Worm (Caenorhabditis elegans) whole organism, mixed stage, embryonic: Measurements from ENCODE around the gene Y59H11AM.4.

Source experiments
- blmp-1 ChIP-seq: fragments of 150-350 bp; optimal IDR thresholded peaks from 2 replicates; lab custom pipeline; 2014; ENCODE audit warnings: missing biosample characterization, missing genetic modification characterization
- ham-2 ChIP-seq: fragments of 200-800 bp; sonication (Bioruptor generic); optimal IDR thresholded peaks from 2 replicates; lab custom pipeline; 2018; ENCODE audit warnings: mild to moderate bottlenecking, missing genetic modification characterization, missing compliant biosample characterization
- lsy-2 ChIP-seq: fragments of 150-350 bp; optimal IDR thresholded peaks from 2 replicates; lab custom pipeline; 2014; ENCODE audit warnings: missing biosample characterization, missing genetic modification characterization
- mab-5 ChIP-seq: fragments of 150-350 bp; optimal IDR thresholded peaks from 2 replicates; lab custom pipeline; 2014; ENCODE audit warnings: missing biosample characterization, missing genetic modification characterization
- nhr-12 ChIP-seq: fragments of 150-350 bp; optimal IDR thresholded peaks from 2 replicates; lab custom pipeline; 2014; ENCODE audit warnings: missing biosample characterization, missing genetic modification characterization
- nhr-2 ChIP-seq: fragments of 150-350 bp; optimal IDR thresholded peaks from 2 replicates; lab custom pipeline; 2014; ENCODE audit warnings: missing biosample characterization, missing genetic modification characterization
- nhr-237 ChIP-seq: fragments of 150-350 bp; optimal IDR thresholded peaks from 2 replicates; lab custom pipeline; 2014; ENCODE audit warnings: missing biosample characterization, missing genetic modification characterization
- nhr-28 ChIP-seq: fragments of 150-350 bp; optimal IDR thresholded peaks from 2 replicates; lab custom pipeline; 2014; ENCODE audit warnings: missing biosample characterization, missing genetic modification characterization
- pha-4 ChIP-seq: fragments of 150-350 bp; optimal IDR thresholded peaks from 2 replicates; lab custom pipeline; 2018; ENCODE audit warnings: missing biosample characterization, missing genetic modification reagents, missing genetic modification characterization
- snpc-4 ChIP-seq: fragments of 150-350 bp; optimal IDR thresholded peaks from 2 replicates; lab custom pipeline; 2014; ENCODE audit warnings: missing biosample characterization, missing genetic modification characterization
- unc-120 ChIP-seq: sonication (generic microtip); optimal IDR thresholded peaks from 2 replicates; lab custom pipeline; 2017; ENCODE audit warnings: missing genetic modification characterization, missing compliant biosample characterization; ENCODE audit not compliant: poor library complexity, severe bottlenecking
- unc-62 ChIP-seq: fragments of 150-350 bp; optimal IDR thresholded peaks from 2 replicates; lab custom pipeline; 2014; ENCODE audit warnings: missing biosample characterization, missing genetic modification reagents, missing genetic modification characterization

- TF ChIP-seq unc-120 (tag; lab: Kevin White, UChicago) (no peak), pha-4 (tag; lab: Kevin White, UChicago) (no peak), unc-62 (GFP tag; lab: Kevin White, UChicago) (no peak), lsy-2 (tag; lab: Kevin White, UChicago) (no peak), blmp-1 (no peak), snpc-4 (no peak), nhr-28 (tag; lab: Kevin White, UChicago) (no peak), nhr-237 (tag; lab: Kevin White, UChicago) (no peak), ham-2 (no peak), nhr-12 (tag; lab: Kevin White, UChicago) (no peak), nhr-2 (tag; lab: Kevin White, UChicago) (no peak), mab-5 (tag; lab: Kevin White, UChicago) (no peak)
Observed at ce11 chrIV:8617047-8617446, 46.9 kb upstream of the Y59H11AM.4 start, which contains the start of the genes F42A9.7 and F42A9.3.
